Fruit fly (Drosophila melanogaster) whole organism, prepupa: ENCODE results near the gene CG34428.

Experiments
- CG11902 ChIP-seq: fragments of 200-800 bp; sonication (Bioruptor generic); optimal IDR thresholded peaks from 3 replicates; lab custom pipeline; 2016; ENCODE audit warnings: missing biosample characterization, missing genetic modification characterization
- CG3032 ChIP-seq: fragments of 200-800 bp; optimal IDR thresholded peaks from 2 replicates; lab custom pipeline; 2019; ENCODE audit warnings: missing biosample characterization, mild to moderate bottlenecking, missing genetic modification characterization, moderate library complexity
- CG32006 ChIP-seq: fragments of 200-800 bp; sonication (Bioruptor generic); optimal IDR thresholded peaks from 3 replicates; lab custom pipeline; 2017; ENCODE audit warnings: missing biosample characterization, mild to moderate bottlenecking, missing genetic modification characterization
- CG3919 ChIP-seq: fragments of 200-800 bp; sonication (Bioruptor generic); optimal IDR thresholded peaks from 3 replicates; lab custom pipeline; 2016; ENCODE audit warnings: missing biosample characterization, missing genetic modification characterization
- CG8632 ChIP-seq: fragments of 200-800 bp; sonication (Bioruptor generic); optimal IDR thresholded peaks from 3 replicates; lab custom pipeline; 2016; ENCODE audit warnings: missing biosample characterization, missing genetic modification characterization
- Gug ChIP-seq: fragments of 200-800 bp; sonication (Bioruptor generic); IDR thresholded peaks from 2 replicates; pipeline ENCODE4 v1.3.6; 2022; ENCODE audit warnings: missing biosample characterization, missing genetic modification characterization
- OdsH ChIP-seq: fragments of 200-800 bp; sonication (Bioruptor generic); optimal IDR thresholded peaks from 3 replicates; lab custom pipeline; 2016; ENCODE audit warnings: missing biosample characterization, missing genetic modification characterization
- Sox102F ChIP-seq: fragments of 200-800 bp; sonication (Bioruptor generic); optimal IDR thresholded peaks from 2 replicates; lab custom pipeline; 2016; ENCODE audit warnings: missing biosample characterization, mild to moderate bottlenecking, missing genetic modification characterization
- salr ChIP-seq, 2 experiments: fragments of 200-800 bp; sonication (Bioruptor generic); optimal IDR thresholded peaks; 3 replicates each; lab custom pipeline; 2016 to 2018; ENCODE audit warnings: missing biosample characterization in 2 of 2, missing genetic modification characterization in 2 of 2, mild to moderate bottlenecking in 1 of 2

dm6 chr3L:13014693-13015092, 46.9 kb upstream of the CG34428 start:
- no peak for TF ChIP-seq CG3919 (GFP tag; lab: Kevin White, UChicago)
- no peak for TF ChIP-seq CG32006 (GFP tag; lab: Kevin White, UChicago)
- no peak for TF ChIP-seq Gug
- TF ChIP-seq salr (GFP tag; optimal IDR thresholded peaks at IDR 0.05; lab: Kevin White, UChicago), result no peak
- TF ChIP-seq CG11902 (GFP tag; lab: Kevin White, UChicago), result no peak
- TF ChIP-seq Sox102F, result no peak
- TF ChIP-seq OdsH (GFP tag; lab: Kevin White, UChicago), result no peak
- no peak for TF ChIP-seq CG8632 (GFP tag; lab: Kevin White, UChicago)
- TF ChIP-seq CG3032 (tag; lab: Kevin White, UChicago), result no peak
